Worm (Caenorhabditis elegans): ENCODE measurements around the gene ulp-4.

ce11 chrII:8128273-8129039, 1.3 kb upstream of the ulp-4 start:
- no peak for TF ChIP-seq nhr-10 (tag; optimal IDR thresholded peaks at IDR 0.05)
- peak; percentile 36 for TF ChIP-seq unc-62 (GFP tag; optimal IDR thresholded peaks at IDR 0.05)
- no peak for TF ChIP-seq nhr-77 (tag; optimal IDR thresholded peaks at IDR 0.05)
- TF ChIP-seq nhr-129 (tag; optimal IDR thresholded peaks at IDR 0.05) = peak; percentile 99
- no peak for TF ChIP-seq nhr-23 (tag; optimal IDR thresholded peaks at IDR 0.05)
- no peak for TF ChIP-seq zag-1 (tag; optimal IDR thresholded peaks at IDR 0.05)
- no peak for TF ChIP-seq mdl-1 (tag; optimal IDR thresholded peaks at IDR 0.05)
- no peak for TF ChIP-seq lin-11 (tag; optimal IDR thresholded peaks at IDR 0.05)
